Worm (Caenorhabditis elegans) whole organism, young adult: ENCODE results near the gene T10H9.1.

ENCODE experiments used
- B0019.2 ChIP-seq: fragments of 200-800 bp; sonication (Bioruptor generic); conservative IDR thresholded peaks from 2 replicates; pipeline ENCODE4 v1.3.6; 2022; ENCODE audit warnings: missing genetic modification reagents, missing genetic modification characterization, missing compliant biosample characterization
- B0261.1 ChIP-seq: sonication (generic microtip); optimal IDR thresholded peaks from 2 replicates; lab custom pipeline; 2016; ENCODE audit warnings: mild to moderate bottlenecking, missing genetic modification characterization, moderate library complexity, missing compliant biosample characterization
- C17E4.6 ChIP-seq: fragments of 200-800 bp; sonication (Bioruptor generic); IDR thresholded peaks from 2 replicates; pipeline ENCODE4 v1.3.6; 2022; ENCODE audit warnings: missing genetic modification reagents, missing genetic modification characterization, missing compliant biosample characterization
- F39B2.1 ChIP-seq: fragments of 200-800 bp; sonication (Bioruptor generic); IDR thresholded peaks from 2 replicates; pipeline ENCODE4 v1.3.6; 2022; ENCODE audit warnings: missing genetic modification reagents, missing genetic modification characterization, missing compliant biosample characterization
- F49E8.2 ChIP-seq: sonication (generic microtip); optimal IDR thresholded peaks from 3 replicates; lab custom pipeline; 2017; ENCODE audit warnings: missing genetic modification characterization, mild to moderate bottlenecking, missing compliant biosample characterization, antibody characterized with exemption, moderate library complexity; ENCODE audit not compliant: insufficient read depth
- F57A8.1 ChIP-seq: fragments of 200-800 bp; sonication (Bioruptor generic); optimal IDR thresholded peaks from 2 replicates; lab custom pipeline; 2018; ENCODE audit warnings: mild to moderate bottlenecking, missing genetic modification characterization, moderate library complexity, missing compliant biosample characterization
- Y56A3A.18 ChIP-seq: fragments of 200-800 bp; sonication (Bioruptor generic); IDR thresholded peaks from 2 replicates; pipeline ENCODE4 v1.3.6; 2022; ENCODE audit warnings: missing genetic modification reagents, missing genetic modification characterization, missing compliant biosample characterization
- Y79H2A.3 ChIP-seq: fragments of 200-800 bp; sonication (Bioruptor generic); conservative IDR thresholded peaks from 2 replicates; pipeline ENCODE4 v1.3.6; 2022; ENCODE audit warnings: missing genetic modification reagents, missing genetic modification characterization, missing compliant biosample characterization
- ZK185.1 ChIP-seq: sonication (generic microtip); optimal IDR thresholded peaks from 2 replicates; lab custom pipeline; 2016; ENCODE audit warnings: mild to moderate bottlenecking, missing genetic modification characterization, missing compliant biosample characterization; ENCODE audit not compliant: poor library complexity, severe bottlenecking
- atf-7 ChIP-seq: sonication (generic microtip); optimal IDR thresholded peaks from 2 replicates; lab custom pipeline; 2017; ENCODE audit warnings: mild to moderate bottlenecking, missing genetic modification characterization, missing compliant biosample characterization
- attf-5 ChIP-seq: fragments of 200-800 bp; sonication (Bioruptor generic); optimal IDR thresholded peaks from 2 replicates; lab custom pipeline; 2018; ENCODE audit warnings: mild to moderate bottlenecking, missing genetic modification characterization, missing compliant biosample characterization
- ccch-3 ChIP-seq: fragments of 200-800 bp; sonication (Bioruptor generic); optimal IDR thresholded peaks from 2 replicates; lab custom pipeline; 2018; ENCODE audit warnings: mild to moderate bottlenecking, missing genetic modification characterization, missing compliant biosample characterization
- cebp-1 ChIP-seq, 2 experiments: fragments of 200-800 bp in 1 of 2; sonication (Bioruptor generic) in 1 of 2; sonication (generic microtip) in 1 of 2; IDR thresholded peaks in 1 of 2; optimal IDR thresholded peaks in 1 of 2; 2 replicates each; pipeline versions ENCODE4 v1.3.6 to Lab custom; 2017 to 2022; ENCODE audit warnings: missing compliant biosample characterization in 2 of 2, missing genetic modification characterization in 2 of 2, mild to moderate bottlenecking in 1 of 2, missing genetic modification reagents in 1 of 2, moderate library complexity in 1 of 2
- ceh-91 ChIP-seq: fragments of 200-800 bp; sonication (Bioruptor generic); IDR thresholded peaks from 2 replicates; pipeline ENCODE4 v1.3.6; 2022; ENCODE audit warnings: missing genetic modification reagents, missing genetic modification characterization, missing compliant biosample characterization
- dpff-1 ChIP-seq: sonication (generic microtip); optimal IDR thresholded peaks from 2 replicates; lab custom pipeline; 2017; ENCODE audit warnings: mild to moderate bottlenecking, missing genetic modification characterization, missing compliant biosample characterization
- dpl-1 ChIP-seq: fragments of 150-350 bp; optimal IDR thresholded peaks from 2 replicates; lab custom pipeline; 2014; ENCODE audit warnings: missing biosample characterization, missing genetic modification reagents, missing genetic modification characterization
- ekl-4 ChIP-seq: fragments of 200-800 bp; sonication (Bioruptor generic); IDR thresholded peaks from 2 replicates; pipeline ENCODE4 v1.3.6; 2022; ENCODE audit warnings: missing genetic modification reagents, missing genetic modification characterization, missing compliant biosample characterization
- him-1 ChIP-seq: sonication (generic microtip); optimal IDR thresholded peaks from 2 replicates; lab custom pipeline; 2016; ENCODE audit warnings: missing genotype, missing genetic modification reagents, missing genetic modification characterization, missing compliant biosample characterization
- hlh-26 ChIP-seq: fragments of 200-800 bp; sonication (Bioruptor generic); conservative IDR thresholded peaks from 2 replicates; pipeline ENCODE4 v1.3.6; 2022; ENCODE audit warnings: missing genetic modification reagents, missing genetic modification characterization, missing compliant biosample characterization
- hmg-1.2 ChIP-seq: fragments of 200-800 bp; sonication (Bioruptor generic); IDR thresholded peaks from 2 replicates; pipeline ENCODE4 v1.3.6; 2022; ENCODE audit warnings: missing genetic modification reagents, missing genetic modification characterization, missing compliant biosample characterization
- hrde-1 ChIP-seq: sonication (generic microtip); optimal IDR thresholded peaks from 2 replicates; lab custom pipeline; 2016; ENCODE audit warnings: missing genetic modification characterization, mild to moderate bottlenecking, missing compliant biosample characterization, moderate library complexity, missing genotype, missing genetic modification reagents, borderline replicate concordance
- hsf-1 ChIP-seq: fragments of 200-800 bp; sonication (Bioruptor generic); IDR thresholded peaks from 2 replicates; pipeline ENCODE4 v1.3.6; 2022; ENCODE audit warnings: missing genetic modification reagents, missing genetic modification characterization, missing compliant biosample characterization
- lag-1 ChIP-seq: fragments of 200-800 bp; sonication (Bioruptor generic); IDR thresholded peaks from 2 replicates; pipeline ENCODE4 v1.3.6; 2022; ENCODE audit warnings: missing genetic modification reagents, missing genetic modification characterization, missing compliant biosample characterization
- lin-35 ChIP-seq, 3 experiments: fragments of 150-350 bp in 2 of 3; sonication (generic microtip) in 1 of 3; optimal IDR thresholded peaks; 2 replicates each; lab custom pipeline; 2014 to 2018; ENCODE audit warnings: missing biosample characterization in 3 of 3, missing genetic modification characterization in 3 of 3, missing genetic modification reagents in 3 of 3
- lin-40 ChIP-seq: sonication (generic microtip); optimal IDR thresholded peaks from 2 replicates; lab custom pipeline; 2016; ENCODE audit warnings: missing genetic modification characterization, mild to moderate bottlenecking, missing compliant biosample characterization, missing genotype, missing genetic modification reagents
- lin-54 ChIP-seq: fragments of 200-800 bp; sonication (Bioruptor generic); optimal IDR thresholded peaks from 2 replicates; lab custom pipeline; 2018; ENCODE audit warnings: mild to moderate bottlenecking, missing genetic modification characterization, missing compliant biosample characterization
- lsl-1 ChIP-seq: fragments of 200-800 bp; sonication (Bioruptor generic); optimal IDR thresholded peaks from 2 replicates; lab custom pipeline; 2018; ENCODE audit warnings: mild to moderate bottlenecking, missing genetic modification characterization, moderate library complexity, missing compliant biosample characterization
- madf-3 ChIP-seq: fragments of 200-800 bp; sonication (Bioruptor generic); IDR thresholded peaks from 2 replicates; pipeline ENCODE4 v1.3.6; 2022; ENCODE audit warnings: missing genetic modification reagents, missing genetic modification characterization, missing compliant biosample characterization
- madf-6 ChIP-seq: fragments of 200-800 bp; sonication (Bioruptor generic); IDR thresholded peaks from 2 replicates; pipeline ENCODE4 v1.3.6; 2022; ENCODE audit warnings: missing genetic modification reagents, missing genetic modification characterization, missing compliant biosample characterization
- nfya-2 ChIP-seq: fragments of 200-800 bp; sonication (Bioruptor generic); IDR thresholded peaks from 2 replicates; pipeline ENCODE4 v1.3.6; 2022; ENCODE audit warnings: missing genetic modification reagents, missing genetic modification characterization, missing compliant biosample characterization
- nhr-80 ChIP-seq: sonication (generic microtip); optimal IDR thresholded peaks from 2 replicates; lab custom pipeline; 2016; ENCODE audit warnings: missing genetic modification characterization, missing compliant biosample characterization
- nhr-90 ChIP-seq: sonication (generic microtip); optimal IDR thresholded peaks from 2 replicates; lab custom pipeline; 2016; ENCODE audit warnings: missing genotype, mild to moderate bottlenecking, missing genetic modification characterization, missing compliant biosample characterization
- rcor-1 ChIP-seq: fragments of 200-800 bp; sonication (Bioruptor generic); IDR thresholded peaks from 2 replicates; pipeline ENCODE4 v1.3.6; 2022; ENCODE audit warnings: missing genetic modification reagents, missing genetic modification characterization, missing compliant biosample characterization
- repo-1 ChIP-seq: sonication (generic microtip); optimal IDR thresholded peaks from 2 replicates; lab custom pipeline; 2017; ENCODE audit warnings: mild to moderate bottlenecking, missing genetic modification characterization, missing compliant biosample characterization
- sdz-38 ChIP-seq: sonication (generic microtip); optimal IDR thresholded peaks from 2 replicates; lab custom pipeline; 2016; ENCODE audit warnings: missing genotype, missing genetic modification characterization, missing compliant biosample characterization
- snpc-1.3 ChIP-seq: sonication (generic microtip); optimal IDR thresholded peaks from 2 replicates; lab custom pipeline; 2017; ENCODE audit warnings: missing genetic modification characterization, mild to moderate bottlenecking, missing compliant biosample characterization, antibody characterized with exemption, moderate library complexity, missing genotype, missing genetic modification reagents; ENCODE audit not compliant: insufficient read depth
- sptf-2 ChIP-seq: fragments of 200-800 bp; sonication (Bioruptor generic); optimal IDR thresholded peaks from 2 replicates; lab custom pipeline; 2018; ENCODE audit warnings: mild to moderate bottlenecking, missing genetic modification characterization, missing compliant biosample characterization
- tbp1 ChIP-seq: fragments of 200-800 bp; sonication (Bioruptor generic); optimal IDR thresholded peaks from 2 replicates; lab custom pipeline; 2018; ENCODE audit warnings: mild to moderate bottlenecking, missing genetic modification characterization, missing compliant biosample characterization
- unc-62 ChIP-seq: fragments of 150-350 bp; optimal IDR thresholded peaks from 2 replicates; lab custom pipeline; 2014; ENCODE audit warnings: missing biosample characterization, missing genetic modification reagents, missing genetic modification characterization
- zfh-2 ChIP-seq: fragments of 200-800 bp; sonication (Bioruptor generic); conservative IDR thresholded peaks from 2 replicates; pipeline ENCODE4 v1.3.6; 2022; ENCODE audit warnings: missing genetic modification reagents, missing genetic modification characterization, missing compliant biosample characterization
- ztf-3 ChIP-seq: fragments of 200-800 bp; sonication (Bioruptor generic); optimal IDR thresholded peaks from 2 replicates; lab custom pipeline; 2018; ENCODE audit warnings: mild to moderate bottlenecking, missing genetic modification characterization, missing compliant biosample characterization

The T10H9.1 gene

ce11 chrV:6649317-6649716, at the start of gene T10H9.1:
Gene T10H9.1, plus strand, starts transcription at chrV:6649617.
- TF ChIP-seq ztf-3 (GFP tag; lab: Kevin White, UChicago) (no peak), lsl-1 (GFP tag; lab: Kevin White, UChicago) (no peak), nfya-2 (GFP tag; lab: Robert Waterston, UW) (no peak), tbp1 (no peak), hsf-1 (no peak), rcor-1 (GFP tag; lab: Robert Waterston, UW) (no peak), Y79H2A.3 (GFP tag; lab: Robert Waterston, UW) (no peak), nhr-90 (no peak)
- TF ChIP-seq, all 124 proteins: peak for 0

- no peak for TF ChIP-seq ZK185.1 (tag; lab: Kevin White, UChicago)
- TF ChIP-seq zfh-2 (GFP tag; lab: Robert Waterston, UW): peak; percentile 40; the same call in 1 of the 2 replicates
Measured at ce11 chrV:6602556-6603062, 46.8 kb upstream of the T10H9.1 start, which contains the start of gene ZK1055.6. Gene ZK1055.6, minus strand, starts transcription at chrV:6602606.

ce11 chrV:6605275-6605674, 44.1 kb upstream of the T10H9.1 start, which contains the start of gene ZK1055.7:
Gene ZK1055.7, minus strand, starts transcription at chrV:6605375.
- TF ChIP-seq him-1 (tag; lab: Kevin White, UChicago): no peak
- TF ChIP-seq F57A8.1 (GFP tag; lab: Kevin White, UChicago): no peak
- no peak for TF ChIP-seq unc-62 (GFP tag; lab: Kevin White, UChicago)
- TF ChIP-seq nfya-2 (GFP tag; lab: Robert Waterston, UW): no peak
- no peak for TF ChIP-seq ceh-91 (GFP tag; lab: Robert Waterston, UW)
- TF ChIP-seq ekl-4: no peak
- no peak for TF ChIP-seq Y56A3A.18 (GFP tag; lab: Robert Waterston, UW)
- TF ChIP-seq lin-54: no peak
- TF ChIP-seq hlh-26 (GFP tag; lab: Robert Waterston, UW): no peak
- no peak for TF ChIP-seq madf-3 (GFP tag; lab: Robert Waterston, UW)
- no peak for TF ChIP-seq atf-7 (tag; lab: Kevin White, UChicago)
- TF ChIP-seq lin-40: no peak
- no peak for TF ChIP-seq B0261.1 (tag; lab: Kevin White, UChicago)

- TF ChIP-seq F49E8.2 (no peak), tbp1 (peak; percentile 25), sdz-38 (no peak), lag-1 (GFP tag; lab: Robert Waterston, UW) (no peak), Y56A3A.18 (GFP tag; lab: Robert Waterston, UW) (no peak), cebp-1 (GFP tag; IDR thresholded peaks at IDR 0.05; lab: Robert Waterston, UW) (peak; percentile 83), cebp-1 (tag; optimal IDR thresholded peaks at IDR 0.05; lab: Kevin White, UChicago) (peak; percentile 96), hrde-1 (peak; percentile 37), B0019.2 (no peak), dpff-1 (peak; percentile 56), nfya-2 (GFP tag; lab: Robert Waterston, UW) (0 out of 2 replicates have a peak, but pooled peaks have one; percentile 36), snpc-1.3 (tag; lab: Kevin White, UChicago) (no peak), attf-5 (GFP tag; lab: Kevin White, UChicago) (peak; percentile 51), ccch-3 (GFP tag; lab: Kevin White, UChicago) (no peak), C17E4.6 (GFP tag; lab: Robert Waterston, UW) (no peak), nhr-80 (peak; percentile 36), hmg-1.2 (GFP tag; lab: Robert Waterston, UW) (no peak), repo-1 (tag; lab: Kevin White, UChicago) (peak; percentile 3), dpl-1 (no peak), hsf-1 (no peak), lin-35 (GFP tag; optimal IDR thresholded peaks at IDR 0.05; lab: Kevin White, UChicago) (peak in 1 of 3 experiments; percentile 18), F39B2.1 (GFP tag; lab: Robert Waterston, UW) (0 out of 2 replicates have a peak, but pooled peaks have one; percentile 44), ZK185.1 (tag; lab: Kevin White, UChicago) (no peak), madf-6 (GFP tag; lab: Robert Waterston, UW) (peak; percentile 29; the same call in 1 of the 2 replicates), madf-3 (GFP tag; lab: Robert Waterston, UW) (0 out of 2 replicates have a peak, but pooled peaks have one; percentile 45), sptf-2 (GFP tag; lab: Kevin White, UChicago) (peak; percentile 10)
Measured at ce11 chrV:6606197-6606596, 43.2 kb upstream of the T10H9.1 start.
